Fruit fly (Drosophila melanogaster) S2 (cell line): ENCODE measurements around the gene CAH6.

ENCODE experiments used
- CG8478 ChIP-seq: fragments of >200 bp; optimal IDR thresholded peaks from 2 replicates; lab custom pipeline; 2018
- CTCF ChIP-seq, 2 experiments: fragments of >200 bp; optimal IDR thresholded peaks; 2 replicates each; lab custom pipeline; 2018

DNA sequence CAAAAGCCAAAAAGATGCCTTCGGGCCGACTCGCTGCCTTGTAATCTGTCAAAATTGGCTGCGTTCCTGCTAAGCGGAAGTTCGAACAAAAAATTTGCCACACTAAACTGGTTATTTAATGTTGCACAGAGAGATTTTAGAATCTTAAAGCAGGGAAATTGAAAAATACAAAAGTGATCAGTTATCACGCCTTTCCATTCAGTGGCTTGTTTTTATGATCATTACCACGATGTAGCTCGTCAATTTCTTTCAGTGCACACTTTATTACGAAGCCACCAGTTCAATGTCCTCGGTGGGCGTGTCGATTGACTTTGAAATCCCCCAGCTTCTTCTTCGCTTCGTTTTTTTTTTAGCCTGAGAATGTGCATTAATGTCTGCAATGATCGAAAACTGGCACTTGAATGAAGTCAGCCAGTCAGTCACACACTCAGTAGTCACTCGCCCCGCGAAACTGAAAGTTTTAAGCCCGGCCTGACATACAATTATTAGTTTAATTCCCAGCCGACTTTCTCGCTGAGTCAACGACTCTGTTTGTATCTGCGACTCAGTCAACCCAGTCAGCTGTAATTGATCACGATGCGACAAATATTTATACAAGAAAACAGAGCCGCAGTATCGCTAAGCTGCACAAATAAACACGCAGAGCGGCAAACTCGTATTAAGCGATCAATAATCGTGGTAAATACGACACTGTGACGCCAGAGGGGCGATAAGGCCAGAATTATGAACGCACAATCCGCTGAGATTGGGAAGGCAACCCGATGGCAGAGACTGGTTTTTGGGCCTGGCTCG lies 51.7 kb downstream of the CAH6 start:
- no peak for TF ChIP-seq CTCF (optimal IDR thresholded peaks at IDR 0.05; lab: Kevin White, UChicago)
- TF ChIP-seq CG8478, result no peak
